Fruit fly (Drosophila melanogaster) whole organism: ENCODE measurements around the gene CG43390.

Experiments
- CG8478 ChIP-seq: fragments of >200 bp; optimal IDR thresholded peaks from 2 replicates; lab custom pipeline; 2018; ENCODE audit warnings: inconsistent platforms
- Dll ChIP-seq: fragments of >200 bp; optimal IDR thresholded peaks from 2 replicates; lab custom pipeline; 2017
- pan ChIP-seq: fragments of >200 bp; optimal IDR thresholded peaks from 2 replicates; lab custom pipeline; 2017
- psq ChIP-seq: fragments of >200 bp; optimal IDR thresholded peaks from 2 replicates; lab custom pipeline; 2017

DNA sequence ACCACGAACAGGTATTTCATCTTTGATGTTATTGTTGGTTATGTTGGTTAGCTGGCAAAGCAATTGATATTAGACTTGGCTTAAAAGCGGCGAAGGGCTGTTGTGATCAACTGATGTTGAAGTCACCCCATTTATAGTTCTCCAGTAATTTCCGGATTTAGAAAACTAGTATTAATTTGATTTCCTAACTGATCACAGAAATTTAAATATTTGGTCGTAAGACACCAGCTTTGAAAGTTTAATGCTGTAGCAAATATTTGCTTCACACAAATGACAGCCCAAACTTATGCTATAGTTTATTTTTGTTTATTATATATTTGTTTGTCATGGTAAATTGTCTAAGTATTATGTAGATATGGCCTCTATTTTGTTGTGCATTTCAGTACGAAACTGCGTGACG lies 2.3 kb upstream of the CG43390 start, which contains the start of gene CG33269:
- TF ChIP-seq CG8478 (lab: Kevin White, UChicago) = no peak
- TF ChIP-seq psq (lab: Kevin White, UChicago) = no peak
- no peak for TF ChIP-seq pan
- no peak for TF ChIP-seq Dll (lab: Kevin White, UChicago)
